Worm (Caenorhabditis elegans) whole organism, young adult: ENCODE measurements around the gene ddl-2.

Source experiments
- C06A6.2 ChIP-seq: fragments of 200-800 bp; sonication (Bioruptor generic); conservative IDR thresholded peaks from 2 replicates; pipeline ENCODE4 v1.3.6; 2022; ENCODE audit warnings: missing genetic modification characterization, missing compliant biosample characterization
- dpl-1 ChIP-seq: fragments of 150-350 bp; optimal IDR thresholded peaks from 2 replicates; lab custom pipeline; 2014; ENCODE audit warnings: missing biosample characterization, missing genetic modification reagents, missing genetic modification characterization
- him-1 ChIP-seq: sonication (generic microtip); optimal IDR thresholded peaks from 2 replicates; lab custom pipeline; 2016; ENCODE audit warnings: missing genotype, missing genetic modification reagents, missing genetic modification characterization, missing compliant biosample characterization
- hmg-1.2 ChIP-seq: fragments of 200-800 bp; sonication (Bioruptor generic); IDR thresholded peaks from 2 replicates; pipeline ENCODE4 v1.3.6; 2022; ENCODE audit warnings: missing genetic modification reagents, missing genetic modification characterization, missing compliant biosample characterization
- lin-35 ChIP-seq, 3 experiments: fragments of 150-350 bp in 2 of 3; sonication (generic microtip) in 1 of 3; optimal IDR thresholded peaks; 2 replicates each; lab custom pipeline; 2014 to 2018; ENCODE audit warnings: missing biosample characterization in 3 of 3, missing genetic modification characterization in 3 of 3, missing genetic modification reagents in 3 of 3
- mxl-1 ChIP-seq: sonication (generic microtip); optimal IDR thresholded peaks from 2 replicates; lab custom pipeline; 2016; ENCODE audit warnings: missing genetic modification characterization, missing compliant biosample characterization
- nhr-179 ChIP-seq: sonication (generic microtip); optimal IDR thresholded peaks from 2 replicates; lab custom pipeline; 2016; ENCODE audit warnings: mild to moderate bottlenecking, missing genetic modification characterization, missing compliant biosample characterization
- snpc-1.3 ChIP-seq: sonication (generic microtip); optimal IDR thresholded peaks from 2 replicates; lab custom pipeline; 2017; ENCODE audit warnings: missing genetic modification characterization, mild to moderate bottlenecking, missing compliant biosample characterization, antibody characterized with exemption, moderate library complexity, missing genotype, missing genetic modification reagents; ENCODE audit not compliant: insufficient read depth
- ztf-6 ChIP-seq: fragments of 200-800 bp; sonication (Bioruptor generic); IDR thresholded peaks from 2 replicates; pipeline ENCODE4 v1.3.6; 2022; ENCODE audit warnings: missing genetic modification reagents, missing genetic modification characterization, missing compliant biosample characterization

- no peak for TF ChIP-seq nhr-179 (tag; lab: Kevin White, UChicago)
- no peak for TF ChIP-seq ztf-6 (GFP tag; lab: Robert Waterston, UW)
- no peak for TF ChIP-seq mxl-1 (tag; lab: Kevin White, UChicago)
- TF ChIP-seq C06A6.2 (GFP tag; lab: Robert Waterston, UW): no peak
- TF ChIP-seq snpc-1.3: no peak
- TF ChIP-seq lin-35 (GFP tag; optimal IDR thresholded peaks at IDR 0.05; lab: Kevin White, UChicago): no peak
- TF ChIP-seq hmg-1.2 (GFP tag; lab: Robert Waterston, UW): no peak
- no peak for TF ChIP-seq dpl-1 (GFP tag; lab: Kevin White, UChicago)
- no peak for TF ChIP-seq him-1 (tag; lab: Kevin White, UChicago)
These were observed 20.4 kb upstream of the ddl-2 start, which contains the start of gene Y48E1B.3 for ce11 chrII:13567871-13568270.
